Worm (Caenorhabditis elegans) whole organism, L3 larva: Measurements from ENCODE around the gene F10A3.12.

Source experiments
- aly-2 ChIP-seq: fragments of 150-350 bp; optimal IDR thresholded peaks from 2 replicates; lab custom pipeline; 2014; ENCODE audit warnings: missing biosample characterization, missing genetic modification characterization
- egl-27 ChIP-seq: sonication (generic microtip); optimal IDR thresholded peaks from 4 replicates; lab custom pipeline; 2017; ENCODE audit warnings: missing biosample characterization, missing genetic modification reagents, missing genetic modification characterization
- elt-1 ChIP-seq: fragments of 150-350 bp; optimal IDR thresholded peaks from 2 replicates; lab custom pipeline; 2014; ENCODE audit warnings: missing biosample characterization, missing genetic modification characterization
- lin-15B ChIP-seq: fragments of 150-350 bp; optimal IDR thresholded peaks from 2 replicates; lab custom pipeline; 2014; ENCODE audit warnings: missing biosample characterization, missing genetic modification characterization
- lin-39 ChIP-seq: fragments of 150-350 bp; optimal IDR thresholded peaks from 2 replicates; lab custom pipeline; 2018; ENCODE audit warnings: missing biosample characterization, missing genetic modification reagents, missing genetic modification characterization
- nhr-23 ChIP-seq: fragments of 150-350 bp; optimal IDR thresholded peaks from 2 replicates; lab custom pipeline; 2014; ENCODE audit warnings: missing biosample characterization, missing genetic modification reagents, missing genetic modification characterization
- pqm-1 ChIP-seq: fragments of 150-350 bp; optimal IDR thresholded peaks from 2 replicates; lab custom pipeline; 2017; ENCODE audit warnings: missing biosample characterization, missing genetic modification characterization, inconsistent platforms
- sea-2 ChIP-seq: fragments of 150-350 bp; sonication (generic microtip); optimal IDR thresholded peaks from 4 replicates; lab custom pipeline; 2014; ENCODE audit warnings: missing biosample characterization, missing genetic modification reagents, missing genetic modification characterization
- tbx-2 ChIP-seq: sonication (generic microtip); optimal IDR thresholded peaks from 2 replicates; lab custom pipeline; 2016; ENCODE audit warnings: mild to moderate bottlenecking, missing genetic modification characterization, missing compliant biosample characterization
- unc-62 ChIP-seq: fragments of 150-350 bp; sonication (generic microtip); optimal IDR thresholded peaks from 4 replicates; lab custom pipeline; 2014; ENCODE audit warnings: missing biosample characterization, missing genetic modification reagents, missing genetic modification characterization
- zag-1 ChIP-seq: fragments of 150-350 bp; optimal IDR thresholded peaks from 2 replicates; lab custom pipeline; 2014; ENCODE audit warnings: missing biosample characterization, missing genetic modification characterization
- ztf-4 ChIP-seq: fragments of 150-350 bp; optimal IDR thresholded peaks from 2 replicates; lab custom pipeline; 2014; ENCODE audit warnings: missing biosample characterization, missing genetic modification characterization

DNA sequence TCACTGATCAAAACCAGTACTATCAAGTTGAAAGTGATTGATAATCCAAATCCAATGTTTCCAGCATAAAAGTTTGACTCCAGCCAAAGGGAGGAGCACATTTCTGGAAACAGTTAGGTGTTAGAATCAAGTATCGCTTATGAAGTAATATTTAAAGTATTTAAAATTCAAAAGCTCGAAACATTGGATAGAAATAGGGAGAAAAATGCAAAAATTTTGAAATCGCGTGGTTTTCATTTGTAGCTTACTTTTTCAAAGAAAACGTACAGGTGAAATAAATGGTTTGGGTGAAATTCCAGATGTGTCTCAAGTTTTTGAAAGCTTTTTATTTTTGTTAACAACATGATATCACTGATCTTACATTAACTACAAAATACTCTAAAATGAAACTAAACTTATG, 5.2 kb downstream of the F10A3.12 start, which contains the start of gene str-111:
- TF ChIP-seq sea-2 (GFP tag; lab: Kevin White, UChicago) (no peak), zag-1 (no peak), lin-15B (no peak), ztf-4 (tag; lab: Kevin White, UChicago) (no peak), aly-2 (tag; lab: Kevin White, UChicago) (no peak), tbx-2 (tag; lab: Kevin White, UChicago) (no peak), pqm-1 (tag; lab: Kevin White, UChicago) (no peak), elt-1 (tag; lab: Kevin White, UChicago) (no peak), lin-39 (no peak), egl-27 (tag; lab: Kevin White, UChicago) (no peak), nhr-23 (tag; lab: Kevin White, UChicago) (no peak), unc-62 (GFP tag; lab: Kevin White, UChicago) (no peak)
